Worm (Caenorhabditis elegans): ENCODE data around the gene K08E7.5.

DNA sequence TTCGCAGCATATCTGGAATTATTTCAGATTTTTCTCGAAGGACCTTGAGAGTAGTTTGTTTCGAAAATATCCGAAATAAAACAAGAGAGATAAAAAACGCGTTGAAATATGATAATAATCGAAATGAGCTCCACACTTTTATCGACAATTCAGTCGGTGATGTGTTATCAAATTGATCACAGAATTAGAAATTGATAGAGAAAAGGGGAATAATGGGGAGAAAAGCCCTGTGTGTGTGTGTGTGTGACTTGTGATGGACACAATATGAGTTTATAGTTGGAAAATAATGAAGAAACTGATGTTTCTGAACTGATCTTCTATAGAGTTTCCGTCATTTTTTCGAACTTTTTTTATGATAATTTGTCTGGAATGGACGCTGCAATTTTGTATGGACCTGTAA, 26.0 kb downstream of the K08E7.5 start, which contains the start of gene pgp-1:
- no peak for TF ChIP-seq elt-1 (tag; optimal IDR thresholded peaks at IDR 0.05; ENCODE audit: borderline replicate concordance, insufficient read depth)
- no peak for TF ChIP-seq unc-62 (GFP tag; optimal IDR thresholded peaks at IDR 0.05)
- no peak for TF ChIP-seq zip-8 (tag; optimal IDR thresholded peaks at IDR 0.05)
- no peak for TF ChIP-seq snpc-4 (tag; optimal IDR thresholded peaks at IDR 0.05)
- no peak for TF ChIP-seq pha-4 (tag; optimal IDR thresholded peaks at IDR 0.05)
- TF ChIP-seq flh-1 (GFP tag; optimal IDR thresholded peaks at IDR 0.05), result no peak
- no peak for TF ChIP-seq blmp-1 (tag; optimal IDR thresholded peaks at IDR 0.05)
